Worm (Caenorhabditis elegans): ENCODE results near the gene C44C10.10.
A peak's percentile ranks its signal among the peaks of the same experiment; 100 is the strongest.

DNA sequence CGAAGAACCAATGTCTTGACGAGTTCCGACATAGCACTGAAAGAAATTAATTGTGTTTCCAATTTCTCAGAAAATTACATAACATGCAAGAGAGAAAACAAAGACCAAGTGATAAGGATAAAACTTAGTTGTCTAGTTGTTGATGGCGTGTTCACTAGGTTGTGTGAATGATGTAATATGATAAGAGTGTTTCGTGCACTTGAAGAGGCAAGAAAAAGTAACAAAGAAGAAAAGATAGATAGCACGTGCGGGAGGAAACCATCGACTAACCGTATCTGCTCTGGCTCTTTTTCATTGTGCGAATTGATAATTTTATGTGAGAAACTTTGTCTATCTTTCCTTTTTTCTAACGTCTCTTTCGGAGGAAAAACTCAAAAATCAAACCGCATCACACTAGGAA lies 28.5 kb upstream of the C44C10.10 start, which contains the start of gene sfxn-1.5:
- TF ChIP-seq ama-1 (optimal IDR thresholded peaks at IDR 0.05) (no peak), nhr-6 (tag; optimal IDR thresholded peaks at IDR 0.05) (peak; percentile 37), skn-1 (tag; optimal IDR thresholded peaks at IDR 0.05) (no peak), nhr-237 (tag; optimal IDR thresholded peaks at IDR 0.05) (no peak), nhr-77 (tag; optimal IDR thresholded peaks at IDR 0.05) (peak; percentile 90), mep-1 (tag; optimal IDR thresholded peaks at IDR 0.05) (peak; percentile 63), nhr-25 (tag; optimal IDR thresholded peaks at IDR 0.05; ENCODE audit: borderline replicate concordance, insufficient read depth) (no peak), snpc-4 (tag; optimal IDR thresholded peaks at IDR 0.05) (no peak), ceh-82 (tag; optimal IDR thresholded peaks at IDR 0.05) (no peak), ztf-7 (tag; optimal IDR thresholded peaks at IDR 0.05) (peak; percentile 71), zag-1 (tag; optimal IDR thresholded peaks at IDR 0.05) (no peak), madf-9 (GFP tag; conservative IDR thresholded peaks at IDR 0.05) (no peak), lin-1 (GFP tag; IDR thresholded peaks at IDR 0.05) (peak; percentile 75)
